Fruit fly (Drosophila melanogaster) whole organism, embryonic: ENCODE results near the gene Ns4.
A peak's percentile ranks its signal among the peaks of the same experiment; 100 is the strongest.

Experiments used
- ATbp ChIP-seq: fragments of 200-800 bp; sonication (Bioruptor generic); optimal IDR thresholded peaks from 2 replicates; lab custom pipeline; 2017; ENCODE audit warnings: missing biosample characterization, mild to moderate bottlenecking, missing genetic modification characterization, missing genetic modification reagents
- Ada2b ChIP-seq: fragments of 200-800 bp; sonication (Bioruptor generic); IDR thresholded peaks from 2 replicates; pipeline ENCODE4 v1.3.6; 2022; ENCODE audit warnings: missing biosample characterization, missing genetic modification characterization
- Aef1 ChIP-seq: fragments of 200-800 bp; sonication (Bioruptor generic); IDR thresholded peaks from 3 replicates; pipeline ENCODE4 v1.3.6; 2022; ENCODE audit warnings: missing biosample characterization, missing genetic modification characterization
- Antp ChIP-seq: fragments of 200-800 bp; sonication (Bioruptor generic); optimal IDR thresholded peaks from 3 replicates; lab custom pipeline; 2016; ENCODE audit warnings: missing biosample characterization, missing genetic modification characterization
- Atf3 ChIP-seq: fragments of 200-800 bp; sonication (Bioruptor generic); optimal IDR thresholded peaks from 3 replicates; lab custom pipeline; 2016; ENCODE audit warnings: missing biosample characterization, missing genetic modification characterization
- C15 ChIP-seq: fragments of 200-800 bp; sonication (Bioruptor generic); IDR thresholded peaks from 3 replicates; pipeline ENCODE4 v1.3.6; 2022; ENCODE audit warnings: missing biosample characterization, missing genetic modification characterization
- CG10431 ChIP-seq: fragments of 200-800 bp; sonication (Bioruptor generic); optimal IDR thresholded peaks from 3 replicates; lab custom pipeline; 2018; ENCODE audit warnings: missing biosample characterization, mild to moderate bottlenecking, missing genetic modification characterization
- CG11085 ChIP-seq: fragments of 200-800 bp; sonication (Bioruptor generic); IDR thresholded peaks from 2 replicates; pipeline ENCODE4 v1.3.6; 2022; ENCODE audit warnings: missing biosample characterization, missing genetic modification characterization
- CG11504 ChIP-seq: fragments of 200-800 bp; sonication (Bioruptor generic); optimal IDR thresholded peaks from 3 replicates; lab custom pipeline; 2019; ENCODE audit warnings: missing biosample characterization, mild to moderate bottlenecking, missing genetic modification characterization, moderate library complexity
- CG11696 ChIP-seq: fragments of 200-800 bp; sonication (Bioruptor generic); IDR thresholded peaks from 2 replicates; pipeline ENCODE4 v1.3.6; 2022; ENCODE audit warnings: missing biosample characterization, missing genetic modification characterization
- CG12744 ChIP-seq: fragments of 200-800 bp; sonication (Bioruptor generic); optimal IDR thresholded peaks from 2 replicates; lab custom pipeline; 2016; ENCODE audit warnings: missing biosample characterization, missing genetic modification characterization
- CG13424 ChIP-seq: fragments of 200-800 bp; sonication (Bioruptor generic); optimal IDR thresholded peaks from 2 replicates; lab custom pipeline; 2019; ENCODE audit warnings: missing biosample characterization, mild to moderate bottlenecking, missing genetic modification characterization, moderate library complexity
- CG13775 ChIP-seq: fragments of 200-800 bp; sonication (Bioruptor generic); optimal IDR thresholded peaks from 3 replicates; lab custom pipeline; 2017; ENCODE audit warnings: missing biosample characterization, mild to moderate bottlenecking, missing genetic modification characterization
- CG1529 ChIP-seq: fragments of 200-800 bp; sonication (Bioruptor generic); optimal IDR thresholded peaks from 3 replicates; lab custom pipeline; 2018; ENCODE audit warnings: missing biosample characterization, missing genetic modification characterization
- CG15696 ChIP-seq: fragments of 200-800 bp; sonication (Bioruptor generic); optimal IDR thresholded peaks from 2 replicates; lab custom pipeline; 2019; ENCODE audit warnings: missing biosample characterization, mild to moderate bottlenecking, missing genetic modification characterization, moderate library complexity
- CG17328 ChIP-seq: fragments of 200-800 bp; sonication (Bioruptor generic); IDR thresholded peaks from 2 replicates; pipeline ENCODE4 v1.3.6; 2022; ENCODE audit warnings: missing biosample characterization, missing genetic modification characterization
- CG17802 ChIP-seq: fragments of 200-800 bp; sonication (Bioruptor generic); optimal IDR thresholded peaks from 2 replicates; lab custom pipeline; 2018; ENCODE audit warnings: missing biosample characterization, mild to moderate bottlenecking, missing genetic modification characterization, moderate library complexity
- CG18619 ChIP-seq: fragments of 200-800 bp; sonication (Bioruptor generic); optimal IDR thresholded peaks from 3 replicates; lab custom pipeline; 2017; ENCODE audit warnings: missing biosample characterization, mild to moderate bottlenecking, missing genetic modification characterization
- CG2129 ChIP-seq: fragments of 200-800 bp; sonication (Bioruptor generic); IDR thresholded peaks from 2 replicates; pipeline ENCODE4 v1.3.6; 2022; ENCODE audit warnings: missing biosample characterization, missing genetic modification characterization; ENCODE audit not compliant: partially characterized antibody
- CG2678 ChIP-seq: fragments of 200-800 bp; sonication (Bioruptor generic); optimal IDR thresholded peaks from 3 replicates; lab custom pipeline; 2019; ENCODE audit warnings: missing biosample characterization, mild to moderate bottlenecking, missing genetic modification characterization, moderate library complexity
- CG30020 ChIP-seq: fragments of 200-800 bp; optimal IDR thresholded peaks from 2 replicates; lab custom pipeline; 2019; ENCODE audit warnings: missing biosample characterization, mild to moderate bottlenecking, missing genetic modification characterization, moderate library complexity
- CG30403 ChIP-seq: fragments of 200-800 bp; sonication (Bioruptor generic); optimal IDR thresholded peaks from 3 replicates; lab custom pipeline; 2016; ENCODE audit warnings: missing biosample characterization, missing genetic modification characterization
- CG42726 ChIP-seq: fragments of 200-800 bp; sonication (Bioruptor generic); IDR thresholded peaks from 2 replicates; pipeline ENCODE4 v1.3.6; 2022; ENCODE audit warnings: missing biosample characterization, missing genetic modification characterization; ENCODE audit not compliant: partially characterized antibody
- CG4282 ChIP-seq: fragments of 200-800 bp; sonication (Bioruptor generic); optimal IDR thresholded peaks from 2 replicates; lab custom pipeline; 2016; ENCODE audit warnings: missing biosample characterization, missing genetic modification characterization
- CG5953 ChIP-seq: fragments of 200-800 bp; sonication (Bioruptor generic); IDR thresholded peaks from 2 replicates; pipeline ENCODE4 v1.3.6; 2022; ENCODE audit warnings: missing biosample characterization, missing genetic modification characterization
- CG7556 ChIP-seq: fragments of 200-800 bp; sonication (Bioruptor generic); optimal IDR thresholded peaks from 2 replicates; lab custom pipeline; 2017; ENCODE audit warnings: missing biosample characterization, mild to moderate bottlenecking, missing genetic modification characterization
- CG7786 ChIP-seq: fragments of 200-800 bp; sonication (Bioruptor generic); optimal IDR thresholded peaks from 2 replicates; lab custom pipeline; 2016; ENCODE audit warnings: missing biosample characterization, missing genetic modification characterization
- CG7928 ChIP-seq: fragments of 200-800 bp; sonication (Bioruptor generic); optimal IDR thresholded peaks from 2 replicates; lab custom pipeline; 2017; ENCODE audit warnings: missing biosample characterization, mild to moderate bottlenecking, missing genetic modification characterization
- CG8281 ChIP-seq: fragments of 200-800 bp; sonication (Bioruptor generic); optimal IDR thresholded peaks from 2 replicates; lab custom pipeline; 2018; ENCODE audit warnings: missing biosample characterization, mild to moderate bottlenecking, missing genetic modification characterization, moderate library complexity
- D19A ChIP-seq: fragments of 200-800 bp; optimal IDR thresholded peaks from 3 replicates; lab custom pipeline; 2019; ENCODE audit warnings: missing biosample characterization, mild to moderate bottlenecking, missing genetic modification characterization, moderate library complexity
- Drgx ChIP-seq: fragments of 200-800 bp; sonication (Bioruptor generic); IDR thresholded peaks from 2 replicates; pipeline ENCODE4 v1.3.6; 2022; ENCODE audit warnings: missing biosample characterization, missing genetic modification characterization
- E2f2 ChIP-seq: fragments of 200-800 bp; sonication (Bioruptor generic); IDR thresholded peaks from 2 replicates; pipeline ENCODE4 v1.3.6; 2022; ENCODE audit warnings: missing biosample characterization, missing genetic modification characterization
- Hr3 ChIP-seq: fragments of 200-800 bp; sonication (Bioruptor generic); optimal IDR thresholded peaks from 3 replicates; lab custom pipeline; 2016; ENCODE audit warnings: missing biosample characterization, missing genetic modification characterization
- NC2α ChIP-seq: fragments of 200-800 bp; sonication (Bioruptor generic); optimal IDR thresholded peaks from 2 replicates; lab custom pipeline; 2016; ENCODE audit warnings: missing biosample characterization, missing genetic modification characterization
- Ptx1 ChIP-seq: fragments of 200-800 bp; sonication (Bioruptor generic); IDR thresholded peaks from 2 replicates; pipeline ENCODE4 v1.3.6; 2022; ENCODE audit warnings: missing biosample characterization, missing genetic modification characterization
- Sox100B ChIP-seq: fragments of 200-800 bp; sonication (Bioruptor generic); optimal IDR thresholded peaks from 3 replicates; lab custom pipeline; 2018; ENCODE audit warnings: missing biosample characterization, mild to moderate bottlenecking, missing genetic modification characterization
- Sox102F ChIP-seq: fragments of 200-800 bp; sonication (Bioruptor generic); optimal IDR thresholded peaks from 2 replicates; lab custom pipeline; 2018; ENCODE audit warnings: missing biosample characterization, mild to moderate bottlenecking, missing genetic modification characterization, moderate library complexity
- ab ChIP-seq: fragments of 200-800 bp; sonication (Bioruptor generic); optimal IDR thresholded peaks from 2 replicates; lab custom pipeline; 2016; ENCODE audit warnings: missing biosample characterization, missing genetic modification characterization
- abd-A ChIP-seq: fragments of 200-800 bp; sonication (Bioruptor generic); optimal IDR thresholded peaks from 3 replicates; lab custom pipeline; 2019; ENCODE audit warnings: missing biosample characterization, mild to moderate bottlenecking, missing genetic modification characterization, moderate library complexity
- cato ChIP-seq: fragments of 200-800 bp; sonication (Bioruptor generic); optimal IDR thresholded peaks from 2 replicates; lab custom pipeline; 2016; ENCODE audit warnings: missing biosample characterization, missing genetic modification characterization, borderline replicate concordance
- crc ChIP-seq: fragments of 200-800 bp; sonication (Bioruptor generic); optimal IDR thresholded peaks from 2 replicates; lab custom pipeline; 2016; ENCODE audit warnings: missing biosample characterization, missing genetic modification characterization
- cwo ChIP-seq: fragments of 200-800 bp; sonication (Bioruptor generic); optimal IDR thresholded peaks from 3 replicates; lab custom pipeline; 2017; ENCODE audit warnings: missing biosample characterization, missing genetic modification characterization, mild to moderate bottlenecking, moderate library complexity, missing genetic modification reagents
- dm ChIP-seq: fragments of 200-800 bp; sonication (Bioruptor generic); optimal IDR thresholded peaks from 3 replicates; lab custom pipeline; 2016; ENCODE audit warnings: missing biosample characterization, missing genetic modification characterization
- ftz-f1 ChIP-seq: fragments of 200-800 bp; sonication (Bioruptor generic); optimal IDR thresholded peaks from 2 replicates; lab custom pipeline; 2016; ENCODE audit warnings: missing biosample characterization, missing genetic modification characterization
- fu2 ChIP-seq: fragments of 200-800 bp; sonication (Bioruptor generic); optimal IDR thresholded peaks from 2 replicates; lab custom pipeline; 2016; ENCODE audit warnings: missing biosample characterization, missing genetic modification characterization
- gcm ChIP-seq: fragments of 200-800 bp; sonication (Bioruptor generic); optimal IDR thresholded peaks from 2 replicates; lab custom pipeline; 2019; ENCODE audit warnings: missing biosample characterization, mild to moderate bottlenecking, missing genetic modification characterization, moderate library complexity
- lab ChIP-seq: fragments of 200-800 bp; sonication (Bioruptor generic); optimal IDR thresholded peaks from 3 replicates; lab custom pipeline; 2017; ENCODE audit warnings: missing biosample characterization, missing genetic modification characterization, mild to moderate bottlenecking, moderate library complexity, missing genetic modification reagents
- onecut ChIP-seq: fragments of 200-800 bp; sonication (Bioruptor generic); IDR thresholded peaks from 2 replicates; pipeline ENCODE4 v1.3.6; 2022; ENCODE audit warnings: missing biosample characterization, missing genetic modification characterization
- phol ChIP-seq: fragments of 200-800 bp; sonication (Bioruptor generic); optimal IDR thresholded peaks from 3 replicates; lab custom pipeline; 2018; ENCODE audit warnings: missing biosample characterization, mild to moderate bottlenecking, missing genetic modification characterization, moderate library complexity
- pum ChIP-seq: fragments of 200-800 bp; sonication (Bioruptor generic); optimal IDR thresholded peaks from 2 replicates; lab custom pipeline; 2016; ENCODE audit warnings: missing biosample characterization, missing genetic modification characterization
- sim ChIP-seq: fragments of 200-800 bp; sonication (Bioruptor generic); IDR thresholded peaks from 2 replicates; pipeline ENCODE4 v1.3.6; 2022; ENCODE audit warnings: missing biosample characterization, missing genetic modification characterization
- stwl ChIP-seq: fragments of 200-800 bp; sonication (Bioruptor generic); optimal IDR thresholded peaks from 3 replicates; lab custom pipeline; 2018; ENCODE audit warnings: missing biosample characterization, mild to moderate bottlenecking, missing genetic modification characterization, moderate library complexity
- yki ChIP-seq: fragments of >200 bp; optimal IDR thresholded peaks from 3 replicates; lab custom pipeline; 2018

The Ns4 gene

dm6 chr2L:20757808-20758187, 5.5 kb downstream of the Ns4 start, which contains the start of the genes Rhau and dia (continued):
- TF ChIP-seq Ada2b (no peak), CG1529 (GFP tag; lab: Kevin White, UChicago) (no peak), ftz-f1 (no peak), ATbp (GFP tag; lab: Kevin White, UChicago) (no peak), CG11085 (no peak), fu2 (GFP tag; lab: Kevin White, UChicago) (no peak), cwo (GFP tag; lab: Kevin White, UChicago) (no peak), CG10431 (peak; percentile 61), crc (GFP tag; lab: Kevin White, UChicago) (no peak), CG30403 (peak; percentile 43), stwl (tag; lab: Kevin White, UChicago) (peak; percentile 73), onecut (GFP tag; lab: Robert Waterston, UW) (no peak), CG7786 (GFP tag; lab: Kevin White, UChicago) (no peak), yki (no peak), CG42726 (GFP tag; lab: Robert Waterston, UW) (no peak), sim (GFP tag; lab: Robert Waterston, UW) (no peak), Sox100B (GFP tag; lab: Kevin White, UChicago) (no peak), Antp (GFP tag; lab: Kevin White, UChicago) (no peak), abd-A (no peak), cato (GFP tag; lab: Kevin White, UChicago) (no peak), Hr3 (GFP tag; lab: Kevin White, UChicago) (no peak), phol (tag; lab: Kevin White, UChicago) (peak; percentile 71), pum (GFP tag; lab: Kevin White, UChicago) (no peak), CG8281 (tag; lab: Kevin White, UChicago) (no peak), gcm (GFP tag; lab: Kevin White, UChicago) (no peak), CG15696 (tag; lab: Kevin White, UChicago) (peak; percentile 28), CG11504 (tag; lab: Kevin White, UChicago) (no peak), ab (no peak), CG7556 (no peak), CG7928 (GFP tag; lab: Kevin White, UChicago) (peak; percentile 55), Ptx1 (GFP tag; lab: Robert Waterston, UW) (no peak), NC2α (GFP tag; lab: Kevin White, UChicago) (no peak), CG2678 (tag; lab: Kevin White, UChicago) (no peak), CG17328 (GFP tag; lab: Robert Waterston, UW) (no peak), CG2129 (no peak), lab (GFP tag; lab: Kevin White, UChicago) (no peak), Sox102F (GFP tag; lab: Kevin White, UChicago) (no peak), Aef1 (GFP tag; lab: Robert Waterston, UW) (no peak), E2f2 (peak; percentile 64), CG18619 (GFP tag; lab: Kevin White, UChicago) (no peak), Atf3 (GFP tag; lab: Kevin White, UChicago) (no peak), C15 (GFP tag; lab: Robert Waterston, UW) (no peak), CG12744 (GFP tag; lab: Kevin White, UChicago) (no peak), Drgx (GFP tag; lab: Robert Waterston, UW) (no peak), CG4282 (GFP tag; lab: Kevin White, UChicago) (no peak), D19A (tag; lab: Kevin White, UChicago) (peak; percentile 38), dm (GFP tag; lab: Kevin White, UChicago) (no peak), CG5953 (GFP tag; lab: Robert Waterston, UW) (no peak), CG17802 (no peak), CG13775 (GFP tag; lab: Kevin White, UChicago) (no peak), CG13424 (tag; lab: Kevin White, UChicago) (peak; percentile 38), CG30020 (peak; percentile 50), CG11696 (GFP tag; lab: Robert Waterston, UW) (no peak)
